Worm (Caenorhabditis elegans) whole organism, L1 larva: Measurements from ENCODE around the gene ZK355.3.

Experiments used
- C04F5.9 ChIP-seq: sonication (generic microtip); optimal IDR thresholded peaks from 2 replicates; lab custom pipeline; 2016; ENCODE audit warnings: missing genetic modification characterization, missing compliant biosample characterization
- C34B4.2 ChIP-seq: sonication (generic microtip); optimal IDR thresholded peaks from 2 replicates; lab custom pipeline; 2017; ENCODE audit warnings: mild to moderate bottlenecking, missing genetic modification characterization, missing compliant biosample characterization
- Y116A8C.19 ChIP-seq: sonication (generic microtip); optimal IDR thresholded peaks from 2 replicates; lab custom pipeline; 2016; ENCODE audit warnings: missing compliant biosample characterization, missing genetic modification characterization, borderline replicate concordance
- aha-1 ChIP-seq: fragments of 150-350 bp; optimal IDR thresholded peaks from 2 replicates; lab custom pipeline; 2014; ENCODE audit warnings: missing biosample characterization, missing genetic modification characterization
- aly-2 ChIP-seq: fragments of 150-350 bp; optimal IDR thresholded peaks from 2 replicates; lab custom pipeline; 2014; ENCODE audit warnings: missing biosample characterization, missing genetic modification characterization
- blmp-1 ChIP-seq: fragments of 150-350 bp; optimal IDR thresholded peaks from 2 replicates; lab custom pipeline; 2014; ENCODE audit warnings: missing biosample characterization, missing genetic modification characterization
- ceh-82 ChIP-seq, 3 experiments: fragments of 150-350 bp in 1 of 3; sonication (generic microtip) in 2 of 3; optimal IDR thresholded peaks; 2 replicates each; lab custom pipeline; 2014 to 2017; ENCODE audit warnings: missing biosample characterization in 3 of 3, missing genetic modification characterization in 3 of 3
- ceh-88 ChIP-seq: fragments of 200-800 bp; sonication (Bioruptor generic); IDR thresholded peaks from 2 replicates; pipeline ENCODE4 v1.3.6; 2022; ENCODE audit warnings: missing genetic modification characterization, missing compliant biosample characterization
- efl-1 ChIP-seq, 4 experiments: fragments of 150-350 bp; optimal IDR thresholded peaks in 3 of 4; peaks in 1 of 4; 1 replicate in 1 of 4; 2 replicates in 3 of 4; lab custom pipeline; 2014; ENCODE audit warnings: missing biosample characterization in 2 of 4, missing genetic modification characterization in 2 of 4, missing genetic modification reagents in 2 of 4
- efl-3 ChIP-seq: fragments of 200-800 bp; sonication (Bioruptor generic); optimal IDR thresholded peaks from 2 replicates; lab custom pipeline; 2018; ENCODE audit warnings: mild to moderate bottlenecking, missing genetic modification characterization, missing compliant biosample characterization
- egl-13 ChIP-seq: sonication (generic microtip); optimal IDR thresholded peaks from 2 replicates; lab custom pipeline; 2016; ENCODE audit warnings: missing genotype, missing genetic modification reagents, missing genetic modification characterization, missing compliant biosample characterization
- egl-27 ChIP-seq, 2 experiments: fragments of 150-350 bp in 1 of 2; sonication (generic microtip); optimal IDR thresholded peaks; 3 replicates each; lab custom pipeline; 2017 to 2018; ENCODE audit warnings: missing biosample characterization in 2 of 2, missing genetic modification characterization in 2 of 2, missing genetic modification reagents in 2 of 2
- elt-2 ChIP-seq: sonication (generic microtip); optimal IDR thresholded peaks from 2 replicates; lab custom pipeline; 2016; ENCODE audit warnings: missing genetic modification characterization, mild to moderate bottlenecking, inconsistent platforms, missing compliant biosample characterization, missing genetic modification reagents
- ets-5 ChIP-seq: fragments of 200-800 bp; sonication (Bioruptor generic); IDR thresholded peaks from 2 replicates; pipeline ENCODE4 v1.3.6; 2022; ENCODE audit warnings: missing genetic modification characterization, missing compliant biosample characterization
- fkh-4 ChIP-seq: sonication (generic microtip); optimal IDR thresholded peaks from 2 replicates; lab custom pipeline; 2016; ENCODE audit warnings: missing compliant biosample characterization, missing genetic modification characterization, borderline replicate concordance
- fkh-8 ChIP-seq: sonication (generic microtip); optimal IDR thresholded peaks from 2 replicates; lab custom pipeline; 2016; ENCODE audit warnings: mild to moderate bottlenecking, missing genetic modification characterization, missing compliant biosample characterization
- fos-1 ChIP-seq: fragments of 150-350 bp; optimal IDR thresholded peaks from 2 replicates; lab custom pipeline; 2014; ENCODE audit warnings: missing biosample characterization, missing genetic modification characterization
- hpl-2 ChIP-seq: fragments of 150-350 bp; optimal IDR thresholded peaks from 2 replicates; lab custom pipeline; 2014; ENCODE audit warnings: missing biosample characterization, missing genetic modification reagents, missing genetic modification characterization
- irx-1 ChIP-seq: sonication (generic microtip); optimal IDR thresholded peaks from 2 replicates; lab custom pipeline; 2016; ENCODE audit warnings: missing genetic modification characterization, missing compliant biosample characterization
- lin-13 ChIP-seq: fragments of 150-350 bp; optimal IDR thresholded peaks from 2 replicates; lab custom pipeline; 2014; ENCODE audit warnings: missing biosample characterization, missing genetic modification reagents, missing genetic modification characterization
- lin-35 ChIP-seq, 2 experiments: fragments of 150-350 bp; optimal IDR thresholded peaks; 2 replicates each; lab custom pipeline; 2014; ENCODE audit warnings: missing biosample characterization in 2 of 2, missing genetic modification characterization in 2 of 2, missing genetic modification reagents in 2 of 2
- mdl-1 ChIP-seq, 2 experiments: fragments of 150-350 bp; optimal IDR thresholded peaks; 2 replicates each; lab custom pipeline; 2014 to 2017; ENCODE audit warnings: missing biosample characterization in 2 of 2, missing genetic modification characterization in 2 of 2, inconsistent platforms in 1 of 2
- mep-1 ChIP-seq: fragments of 150-350 bp; optimal IDR thresholded peaks from 2 replicates; lab custom pipeline; 2014; ENCODE audit warnings: missing biosample characterization, missing genetic modification characterization
- nhr-19 ChIP-seq: fragments of 200-800 bp; sonication (Bioruptor generic); conservative IDR thresholded peaks from 2 replicates; pipeline ENCODE4 v1.3.6; 2022; ENCODE audit warnings: missing genetic modification characterization, missing compliant biosample characterization
- nhr-71 ChIP-seq: sonication (generic microtip); optimal IDR thresholded peaks from 2 replicates; lab custom pipeline; 2016; ENCODE audit warnings: mild to moderate bottlenecking, missing genetic modification characterization, moderate library complexity, missing compliant biosample characterization
- nhr-84 ChIP-seq: sonication (generic microtip); optimal IDR thresholded peaks from 2 replicates; lab custom pipeline; 2017; ENCODE audit warnings: missing biosample characterization, missing genetic modification characterization
- nhr-85 ChIP-seq: sonication (generic microtip); peaks from one replicate; lab custom pipeline; 2016; ENCODE audit warnings: missing genetic modification characterization, inconsistent platforms, missing compliant biosample characterization
- skn-1 ChIP-seq: fragments of 150-350 bp; optimal IDR thresholded peaks from 2 replicates; lab custom pipeline; 2014; ENCODE audit warnings: missing biosample characterization, missing genetic modification characterization
- sptf-1 ChIP-seq: fragments of 150-350 bp; optimal IDR thresholded peaks from 2 replicates; lab custom pipeline; 2014; ENCODE audit warnings: missing biosample characterization, missing genetic modification characterization
- sup-37 ChIP-seq: fragments of 200-800 bp; sonication (Bioruptor generic); optimal IDR thresholded peaks from 2 replicates; lab custom pipeline; 2018; ENCODE audit warnings: mild to moderate bottlenecking, missing genetic modification characterization, missing compliant biosample characterization
- swsn-7 ChIP-seq: sonication (generic microtip); optimal IDR thresholded peaks from 2 replicates; lab custom pipeline; 2016; ENCODE audit warnings: missing genetic modification characterization, missing compliant biosample characterization
- tbx-2 ChIP-seq: sonication (generic microtip); optimal IDR thresholded peaks from 2 replicates; lab custom pipeline; 2016; ENCODE audit warnings: missing genetic modification characterization, missing compliant biosample characterization
- unc-130 ChIP-seq: fragments of 150-350 bp; optimal IDR thresholded peaks from 2 replicates; lab custom pipeline; 2017; ENCODE audit warnings: missing biosample characterization, missing genetic modification characterization, inconsistent platforms
- unc-62 ChIP-seq: fragments of 150-350 bp; optimal IDR thresholded peaks from 2 replicates; lab custom pipeline; 2014; ENCODE audit warnings: missing biosample characterization, missing genetic modification reagents, missing genetic modification characterization
- unc-86 ChIP-seq: sonication (generic microtip); optimal IDR thresholded peaks from 2 replicates; lab custom pipeline; 2016; ENCODE audit warnings: missing genetic modification characterization, missing compliant biosample characterization
- unc-98 ChIP-seq: fragments of 200-800 bp; sonication (Bioruptor generic); IDR thresholded peaks from 2 replicates; pipeline ENCODE4 v1.3.6; 2022; ENCODE audit warnings: missing genetic modification characterization, missing compliant biosample characterization

The ZK355.3 gene

ce11 chrII:2946438-2946837, 19.0 kb upstream of the ZK355.3 start, which contains the start of gene srw-79:
TSS of gene srw-79 (plus strand) at chrII:2946738.
- TF ChIP-seq fkh-4 (tag; lab: Kevin White, UChicago) (no peak), swsn-7 (tag; lab: Kevin White, UChicago) (no peak), irx-1 (no peak), C04F5.9 (no peak), nhr-71 (tag; lab: Kevin White, UChicago) (no peak), egl-27 (tag; optimal IDR thresholded peaks at IDR 0.05; lab: Kevin White, UChicago) (no peak), efl-1 (optimal IDR thresholded peaks at IDR 0.05; lab: Kevin White, UChicago) (no peak), efl-1 (GFP tag; optimal IDR thresholded peaks at IDR 0.05 in 1 of 2; lab: Kevin White, UChicago) (no peak)

- TF ChIP-seq sptf-1 (tag; lab: Kevin White, UChicago) (no peak), egl-13 (tag; lab: Kevin White, UChicago) (no peak), Y116A8C.19 (no peak), sup-37 (GFP tag; lab: Kevin White, UChicago) (no peak), skn-1 (tag; lab: Kevin White, UChicago) (no peak), ceh-82 (tag; optimal IDR thresholded peaks at IDR 0.05; lab: Kevin White, UChicago) (no peak), nhr-85 (tag; lab: Kevin White, UChicago) (no peak), ceh-88 (GFP tag; lab: Robert Waterston, UW) (no peak), mep-1 (no peak), nhr-84 (tag; lab: Kevin White, UChicago) (no peak), efl-3 (GFP tag; lab: Kevin White, UChicago) (no peak), ets-5 (GFP tag; lab: Robert Waterston, UW) (no peak)
These were observed 16.5 kb upstream of the ZK355.3 start, which contains the start of the genes irld-50 and irld-49 for ce11 chrII:2943966-2944365. TSS of gene irld-50 (minus strand) at chrII:2944066. TSS of gene irld-49 (plus strand) at chrII:2944176.

ce11 chrII:2940747-2941146, 13.3 kb upstream of the ZK355.3 start, which contains the start of gene irld-66:
TSS of gene irld-66 (minus strand) at chrII:2940847.
- TF ChIP-seq unc-86 (no peak), fos-1 (no peak), fkh-8 (tag; lab: Kevin White, UChicago) (no peak), aly-2 (tag; lab: Kevin White, UChicago) (no peak), hpl-2 (no peak), mdl-1 (tag; optimal IDR thresholded peaks at IDR 0.05; lab: Kevin White, UChicago) (no peak), nhr-19 (GFP tag; lab: Robert Waterston, UW) (no peak)

ce11 chrII:2939681-2940080, 12.2 kb upstream of the ZK355.3 start:
- TF ChIP-seq lin-35 (GFP tag; optimal IDR thresholded peaks at IDR 0.05; lab: Kevin White, UChicago) (no peak), aly-2 (tag; lab: Kevin White, UChicago) (no peak), unc-130 (tag; lab: Kevin White, UChicago) (no peak), lin-13 (GFP tag; lab: Kevin White, UChicago) (no peak), C34B4.2 (no peak), nhr-71 (tag; lab: Kevin White, UChicago) (no peak), tbx-2 (tag; lab: Kevin White, UChicago) (no peak), unc-62 (no peak), aha-1 (tag; lab: Kevin White, UChicago) (no peak), blmp-1 (tag; lab: Kevin White, UChicago) (no peak), unc-98 (GFP tag; lab: Robert Waterston, UW) (no peak), skn-1 (tag; lab: Kevin White, UChicago) (no peak), elt-2 (tag; lab: Kevin White, UChicago) (no peak), swsn-7 (tag; lab: Kevin White, UChicago) (no peak)
